Fruit fly (Drosophila melanogaster): Measurements from ENCODE around the gene noc.

Gene noc

dm6 chr2L:14512811-14513389, 22.2 kb downstream of the noc start (continued):
- peak; percentile 79; the same call in 1 of the 2 replicates for TF ChIP-seq chm (GFP tag; IDR thresholded peaks at IDR 0.05)
- peak; percentile 65 for TF ChIP-seq CG33213 (GFP tag; optimal IDR thresholded peaks at IDR 0.05)
- peak; percentile 72 for TF ChIP-seq CG8944 (GFP tag; optimal IDR thresholded peaks at IDR 0.05)
- peak; percentile 25; the same call in 1 of the 2 replicates for TF ChIP-seq CG9215 (GFP tag; IDR thresholded peaks at IDR 0.05)
- TF ChIP-seq Hmx (GFP tag; optimal IDR thresholded peaks at IDR 0.05) = no peak
- peak; percentile 67 for TF ChIP-seq Elba2 (GFP tag; optimal IDR thresholded peaks at IDR 0.05)
- TF ChIP-seq CG31441 (GFP tag; IDR thresholded peaks at IDR 0.05) = peak; percentile 87
- TF ChIP-seq Sin3A (optimal IDR thresholded peaks at IDR 0.05) = no peak
- TF ChIP-seq Ets65A (GFP tag) = peak; percentile 57
- peak; percentile 90 for TF ChIP-seq Med (GFP tag)
- peak; percentile 34 for TF ChIP-seq Bteb2 (GFP tag; optimal IDR thresholded peaks at IDR 0.05)
- no peak for TF ChIP-seq bowl (GFP tag; IDR thresholded peaks at IDR 0.05)
- no peak for TF ChIP-seq CG2889 (GFP tag; IDR thresholded peaks at IDR 0.05)
- no peak for TF ChIP-seq Bgb (GFP tag; IDR thresholded peaks at IDR 0.05; ENCODE audit: partially characterized antibody)
- peak; percentile 41 for TF ChIP-seq CG3407 (GFP tag; optimal IDR thresholded peaks at IDR 0.05)
- TF ChIP-seq ham (GFP tag; IDR thresholded peaks at IDR 0.05) = no peak
- peak; percentile 60 for TF ChIP-seq CG5180 (GFP tag; optimal IDR thresholded peaks at IDR 0.05)
- TF ChIP-seq gfzf (GFP tag; optimal IDR thresholded peaks at IDR 0.05) = no peak
- peak; percentile 59 for TF ChIP-seq CG12942 (GFP tag; optimal IDR thresholded peaks at IDR 0.05)
- no peak for TF ChIP-seq CG7987 (GFP tag; optimal IDR thresholded peaks at IDR 0.05)
- peak; percentile 61 for TF ChIP-seq Ptx1 (GFP tag; IDR thresholded peaks at IDR 0.05)
- no peak for TF ChIP-seq CG10543 (GFP tag; optimal IDR thresholded peaks at IDR 0.05)
- peak; percentile 38; the same call in 1 of the 2 replicates for TF ChIP-seq Nf-YA (GFP tag; IDR thresholded peaks at IDR 0.05)
- peak; percentile 80 for TF ChIP-seq row (GFP tag; IDR thresholded peaks at IDR 0.05)
- no peak for TF ChIP-seq aop (GFP tag; IDR thresholded peaks at IDR 0.05)
- TF ChIP-seq esg (GFP tag; conservative IDR thresholded peaks at IDR 0.05) = peak; percentile 56
- peak; percentile 77 for TF ChIP-seq CG11504 (tag; optimal IDR thresholded peaks at IDR 0.05)
- TF ChIP-seq gem (tag; optimal IDR thresholded peaks at IDR 0.05) = peak; percentile 88
- TF ChIP-seq CG10959 (GFP tag; IDR thresholded peaks at IDR 0.05) = peak; percentile 86
- no peak for TF ChIP-seq emc (GFP tag; optimal IDR thresholded peaks at IDR 0.05)
- TF ChIP-seq twi (tag; optimal IDR thresholded peaks at IDR 0.05) = peak; percentile 58
- TF ChIP-seq E2f1 (GFP tag; IDR thresholded peaks at IDR 0.05) = peak; percentile 53
- peak; percentile 46 for TF ChIP-seq CG15269 (tag; optimal IDR thresholded peaks at IDR 0.05)
- TF ChIP-seq pzg (GFP tag; optimal IDR thresholded peaks at IDR 0.05) = no peak
- peak; percentile 65 for TF ChIP-seq kni (GFP tag; optimal IDR thresholded peaks at IDR 0.05)
- peak; percentile 28 for TF ChIP-seq Hmr (GFP tag; optimal IDR thresholded peaks at IDR 0.05)
- no peak for TF ChIP-seq NFAT (GFP tag; IDR thresholded peaks at IDR 0.05)
- no peak for TF ChIP-seq Jarid2 (GFP tag; optimal IDR thresholded peaks at IDR 0.05)
- TF ChIP-seq CG12219 (GFP tag; optimal IDR thresholded peaks at IDR 0.05) = peak; percentile 82
- TF ChIP-seq CG1792 (GFP tag; optimal IDR thresholded peaks at IDR 0.05) = peak; percentile 30
- TF ChIP-seq maf-S (GFP tag; optimal IDR thresholded peaks at IDR 0.05) = peak; percentile 61
- peak; percentile 93 for TF ChIP-seq CG10979 (tag; optimal IDR thresholded peaks at IDR 0.05)
- TF ChIP-seq TFAM (GFP tag; optimal IDR thresholded peaks at IDR 0.05) = peak; percentile 59
- TF ChIP-seq HLH3B (GFP tag; IDR thresholded peaks at IDR 0.05) = peak; percentile 44; the same call in 1 of the 2 replicates
- TF ChIP-seq CG8478 (optimal IDR thresholded peaks at IDR 0.05) = no peak
- TF ChIP-seq gt (GFP tag; IDR thresholded peaks at IDR 0.05) = 0 out of 2 replicates have a peak, but pooled peaks have one; percentile 34
- peak; percentile 22 for TF ChIP-seq abd-A (tag; optimal IDR thresholded peaks at IDR 0.05)
- TF ChIP-seq nom (GFP tag; optimal IDR thresholded peaks at IDR 0.05) = no peak
- 0 out of 3 replicates have a peak, but pooled peaks have one; percentile 37 for TF ChIP-seq CG11093 (GFP tag; IDR thresholded peaks at IDR 0.05)
- peak; percentile 55; the same call in 1 of the 3 replicates for TF ChIP-seq ken (GFP tag; IDR thresholded peaks at IDR 0.05)
- TF ChIP-seq lilli (GFP tag; optimal IDR thresholded peaks at IDR 0.05) = peak; percentile 75

Data from whole organism, embryonic.